Fruit fly (Drosophila melanogaster) whole organism, larva: Measurements from ENCODE around the gene jv.

Source experiments
- noc ChIP-seq: fragments of 200-800 bp; sonication (Bioruptor generic); optimal IDR thresholded peaks from 3 replicates; lab custom pipeline; 2019; ENCODE audit warnings: missing biosample characterization, mild to moderate bottlenecking, missing genetic modification characterization, moderate library complexity

The jv gene

DNA sequence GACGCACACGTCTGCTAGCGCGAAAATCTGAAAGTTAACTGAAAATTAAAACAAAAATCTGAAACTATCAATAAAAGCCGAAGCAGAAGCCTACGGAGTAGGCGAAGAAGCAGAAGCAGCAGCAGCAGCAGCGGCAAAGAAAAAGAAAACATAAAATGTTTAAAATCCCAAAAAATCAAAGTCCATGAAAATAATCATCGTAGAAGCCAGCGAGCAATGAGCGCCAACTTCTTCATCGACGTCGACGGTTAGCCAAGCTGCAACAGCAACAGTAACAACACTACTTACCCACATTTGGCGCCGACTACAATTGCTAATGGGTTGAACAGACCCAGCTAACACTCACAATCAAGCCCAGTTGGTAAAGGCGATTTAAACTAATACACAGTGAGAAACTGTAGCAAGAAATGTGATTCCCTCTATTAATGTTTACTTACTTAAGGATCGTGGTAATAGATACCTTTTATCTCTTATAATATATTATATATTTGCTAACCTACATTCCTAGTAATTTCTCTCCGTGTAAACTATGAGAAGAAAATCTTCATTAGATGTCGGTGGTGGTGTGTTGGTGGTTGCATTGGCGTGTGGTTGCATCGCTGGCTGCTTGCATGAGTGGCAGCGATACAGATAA lies at the start of gene jv:
Gene jv, minus strand, starts transcription at position 51 of the 634 bp plus-strand sequence.
- no peak for TF ChIP-seq noc (tag; lab: Kevin White, UChicago)

DNA sequence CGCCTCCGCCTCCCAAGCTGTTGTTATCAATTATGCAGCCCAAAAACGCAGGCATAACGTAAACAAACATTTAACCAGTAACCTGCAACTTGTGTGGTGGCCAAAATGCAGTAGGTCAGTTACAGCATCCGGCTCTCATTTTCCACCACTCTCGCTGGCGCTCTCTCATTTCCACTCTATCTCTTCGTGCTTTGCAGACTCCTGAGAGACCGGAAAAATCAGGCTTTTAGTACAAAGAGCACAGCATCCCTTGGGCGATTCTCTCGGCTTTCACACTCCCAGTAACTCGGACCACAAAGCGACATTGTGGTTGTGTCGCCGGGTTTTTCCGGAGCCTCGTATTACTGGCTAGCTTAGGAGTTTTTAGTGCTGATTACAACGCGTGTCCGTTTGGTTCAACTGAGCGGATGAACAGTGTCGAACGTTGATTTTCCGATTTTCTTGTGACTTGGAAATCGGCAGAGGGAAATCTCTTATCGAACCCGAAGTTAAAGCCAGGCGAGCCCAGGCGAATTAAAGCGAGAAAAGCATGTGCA lies 34.5 kb upstream of the jv start, which contains the start of gene GluRIA:
Gene GluRIA, plus strand, starts transcription at position 364 of the 536 bp plus-strand sequence.
- no peak for TF ChIP-seq noc (tag; lab: Kevin White, UChicago)

DNA sequence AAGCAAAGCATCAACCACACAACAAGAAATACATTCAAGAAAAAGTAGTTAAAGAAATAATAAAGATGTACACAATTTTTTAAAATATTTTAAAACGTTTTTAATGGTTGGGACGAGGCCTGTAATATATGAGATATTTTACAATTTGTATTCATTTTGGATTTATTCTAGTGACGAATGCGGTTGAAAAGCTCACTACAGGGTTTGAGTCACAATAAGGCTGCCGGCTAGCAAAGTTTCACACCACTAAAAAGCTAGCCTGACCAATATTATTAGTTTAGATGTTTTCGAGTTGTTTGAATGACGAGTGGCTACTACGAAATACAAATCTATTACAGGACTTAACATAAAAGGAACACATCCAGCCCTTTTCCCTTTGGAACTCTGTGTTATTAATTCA lies 29.8 kb upstream of the jv start:
- TF ChIP-seq noc (tag; lab: Kevin White, UChicago), result no peak

DNA sequence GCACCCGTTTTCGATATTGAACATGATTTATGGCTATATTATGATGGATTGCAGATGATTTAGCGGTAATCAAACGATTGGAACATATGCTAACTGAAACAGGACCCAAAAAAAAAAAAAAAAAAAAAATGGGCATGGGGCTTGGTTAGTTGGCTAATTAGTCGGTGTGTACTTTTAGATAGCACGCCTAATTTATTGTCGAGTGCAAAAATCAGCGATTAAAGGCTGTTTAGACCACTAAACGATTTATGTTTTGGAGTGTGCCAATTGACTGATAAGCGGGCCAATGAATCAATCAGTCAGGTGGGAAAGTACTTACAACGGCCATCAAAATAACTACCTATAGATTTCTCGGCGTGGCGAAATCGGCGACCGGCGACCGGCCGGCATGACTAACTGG lies 25.9 kb upstream of the jv start:
- TF ChIP-seq noc (tag; lab: Kevin White, UChicago), result peak; percentile 16

DNA sequence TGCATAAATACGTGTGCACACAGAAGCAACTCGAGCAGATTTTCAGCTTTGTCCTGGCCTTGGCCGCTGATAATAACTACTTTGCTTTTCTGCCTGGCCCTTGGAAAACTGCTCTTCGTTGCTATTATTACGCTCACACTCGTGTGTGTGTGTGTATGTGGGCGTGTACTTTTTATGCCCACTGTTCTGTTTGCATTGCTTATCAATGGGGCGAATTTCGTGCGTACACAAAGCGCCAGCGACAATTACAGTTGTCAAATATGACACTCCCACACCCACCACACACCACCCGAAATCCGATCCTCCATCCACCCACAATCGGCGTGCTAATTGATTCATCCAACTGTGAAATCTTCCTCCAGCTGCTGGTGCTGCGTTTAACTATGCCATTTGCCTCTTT lies 23.4 kb upstream of the jv start:
- no peak for TF ChIP-seq noc (tag; lab: Kevin White, UChicago)

DNA sequence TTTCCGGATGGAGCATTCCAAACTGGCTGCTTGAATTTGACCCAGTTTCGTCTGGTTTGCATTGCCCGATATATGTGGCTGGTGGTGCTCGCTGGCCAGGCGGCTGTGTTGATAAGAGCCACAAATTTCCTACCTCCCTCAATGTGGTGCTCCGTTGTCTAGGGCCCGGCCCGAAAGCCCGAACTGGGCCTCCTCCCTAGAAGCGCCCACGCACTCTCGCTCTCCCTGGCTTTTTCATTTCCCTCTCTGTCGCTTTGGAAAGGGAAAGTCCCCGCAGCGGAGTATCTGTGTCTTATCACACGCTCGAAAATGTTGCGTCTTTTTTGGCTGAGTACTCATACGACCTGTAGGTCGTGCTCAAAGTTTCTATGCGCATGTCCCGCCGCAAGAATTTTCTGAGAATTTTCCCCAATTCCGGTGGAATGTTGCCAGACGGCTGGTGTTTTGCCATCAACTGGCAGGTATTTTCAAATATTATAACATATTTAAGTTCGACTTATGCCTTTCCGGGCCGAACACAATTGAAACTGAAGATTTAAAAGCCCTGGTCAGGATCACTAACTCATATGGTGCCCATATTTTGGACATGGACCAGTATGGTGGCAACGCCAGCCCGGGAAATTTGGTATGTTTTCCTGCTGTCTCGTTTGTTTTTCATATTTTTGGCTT lies 19.7 kb upstream of the jv start, which contains the start of gene axed:
Gene axed, plus strand, starts transcription at position 442 of the 669 bp plus-strand sequence.
- TF ChIP-seq noc (tag; lab: Kevin White, UChicago), result no peak

DNA sequence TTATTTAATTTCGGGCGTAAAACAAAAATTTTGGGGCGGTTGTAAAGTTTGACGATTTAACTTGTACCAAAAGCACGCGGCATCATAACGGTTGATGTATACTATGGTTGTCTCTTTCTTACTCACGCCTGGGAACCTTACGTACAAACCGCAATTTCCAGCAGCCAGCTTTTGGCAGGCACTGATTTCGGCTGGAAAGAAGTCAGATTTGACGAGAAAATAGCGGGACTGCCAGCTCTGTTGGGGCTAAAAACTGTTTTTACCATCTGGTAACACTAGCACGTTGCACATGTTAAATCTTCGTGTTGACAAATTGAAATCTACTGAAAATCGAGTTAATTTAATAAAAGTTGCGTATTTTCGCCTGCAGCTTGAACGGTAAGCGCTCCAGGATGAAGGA lies 16.6 kb upstream of the jv start, which contains the start of gene zpg:
Gene zpg, minus strand, starts transcription at position 108 of the 400 bp plus-strand sequence.
- no peak for TF ChIP-seq noc (tag; lab: Kevin White, UChicago)

DNA sequence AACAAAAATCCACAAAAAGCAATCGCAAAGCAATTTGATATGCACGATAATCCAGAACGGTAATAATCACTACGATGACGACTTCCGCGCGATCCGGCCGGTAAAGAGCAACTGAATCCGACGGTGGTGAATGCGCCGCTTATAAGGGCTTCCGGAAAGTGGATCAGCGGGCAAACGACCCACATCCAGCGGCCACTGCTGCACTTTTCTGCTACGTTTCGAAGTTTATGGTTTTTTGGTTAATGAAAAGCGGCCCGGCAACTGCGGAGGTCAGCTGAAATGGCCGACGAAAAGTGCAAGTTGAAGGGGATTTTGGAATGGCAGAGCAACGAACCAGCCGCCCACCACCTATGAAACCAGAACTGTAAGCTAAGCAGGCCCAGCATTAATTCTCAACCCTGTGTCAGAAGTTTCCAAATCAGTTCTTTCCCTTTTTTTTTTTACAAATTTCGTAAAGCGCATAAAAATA lies 14.0 kb upstream of the jv start, which contains the start of the genes ndl and Rexo5:
Gene ndl, minus strand, starts transcription at position 101 of the 469 bp plus-strand sequence.
Gene Rexo5, plus strand, starts transcription at position 419 of the 469 bp plus-strand sequence.
- TF ChIP-seq noc (tag; lab: Kevin White, UChicago), result no peak

DNA sequence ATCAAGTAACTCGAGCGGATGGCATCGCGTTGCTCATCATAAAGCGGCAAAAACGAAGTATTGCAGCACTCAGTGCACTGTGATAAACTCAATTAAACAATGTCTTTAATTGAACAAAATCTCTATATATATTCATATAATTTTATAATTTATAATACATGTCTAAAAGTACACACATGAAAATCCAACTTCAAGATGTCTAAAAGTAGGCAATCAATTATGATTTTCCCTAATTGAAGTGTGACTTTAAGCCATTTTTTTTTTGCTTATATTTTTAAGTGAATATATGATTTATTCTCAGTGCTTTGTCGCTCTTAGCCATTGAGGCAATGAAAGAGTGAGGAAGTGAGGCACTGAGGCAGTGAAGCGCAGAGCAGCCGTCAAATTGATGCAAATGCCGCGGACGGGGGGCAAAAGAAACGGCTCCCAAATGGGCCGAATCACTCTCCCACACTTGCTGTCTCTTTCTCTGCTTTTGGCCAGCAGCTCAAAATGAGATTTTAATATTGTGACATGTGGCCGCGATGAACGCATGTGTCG lies 11.9 kb downstream of the jv start:
- TF ChIP-seq noc (tag; lab: Kevin White, UChicago), result no peak

DNA sequence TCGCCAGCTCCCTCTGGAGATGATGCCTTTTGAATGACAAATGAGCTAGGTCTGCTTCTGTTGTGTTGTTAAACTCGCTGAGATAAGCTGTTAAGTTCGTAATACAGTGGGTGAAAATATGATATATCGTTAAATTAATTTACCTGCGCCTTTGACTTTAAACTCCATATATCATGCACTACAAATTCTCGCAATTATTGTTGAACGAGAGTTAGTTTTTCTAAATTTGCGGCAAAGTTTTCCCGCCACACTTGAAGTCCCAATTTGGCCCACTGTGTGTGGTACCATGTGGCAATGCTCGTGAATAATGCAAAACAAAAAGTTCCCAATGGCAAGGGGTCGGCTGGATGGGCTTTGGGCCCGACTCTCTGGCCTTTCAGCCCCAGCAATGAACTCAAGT lies 12.6 kb downstream of the jv start:
- TF ChIP-seq noc (tag; lab: Kevin White, UChicago), result no peak

DNA sequence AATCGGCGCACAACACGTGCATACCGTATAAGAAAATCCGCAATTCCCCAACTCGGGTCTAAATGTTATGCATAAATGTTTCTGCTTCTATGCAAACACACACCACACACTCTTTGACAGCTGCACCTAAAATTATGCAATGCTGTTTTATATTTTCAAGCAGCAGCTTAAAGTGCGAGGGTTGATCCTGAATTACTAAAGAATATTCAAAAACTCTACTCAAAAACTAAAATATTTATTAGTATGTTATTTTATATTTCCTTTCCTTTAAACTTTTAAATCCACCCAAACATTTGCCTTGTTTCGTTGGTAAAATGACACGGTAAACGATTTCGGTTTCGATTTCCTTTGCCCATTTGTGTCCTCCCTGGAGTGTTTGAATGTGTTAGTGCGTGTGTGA lies 28.2 kb downstream of the jv start:
- no peak for TF ChIP-seq noc (tag; lab: Kevin White, UChicago)

DNA sequence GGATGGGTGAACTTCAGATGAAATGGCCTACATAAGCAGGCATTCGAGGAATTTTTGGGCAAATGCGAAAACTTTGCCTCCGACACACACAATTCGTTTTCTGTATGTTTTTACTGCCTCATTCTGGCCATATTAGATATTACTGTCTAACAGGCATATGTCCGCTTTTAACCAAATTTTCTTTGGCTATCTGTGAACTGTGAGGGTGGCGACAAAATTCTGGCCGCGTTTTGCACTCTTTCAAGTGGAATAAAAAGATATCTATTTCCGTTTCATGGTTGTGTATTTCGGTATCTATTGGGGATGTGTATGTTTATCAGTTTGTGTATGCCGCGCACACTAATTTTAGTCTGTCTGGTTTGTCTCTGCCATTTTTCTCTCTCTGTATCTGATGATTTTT lies 30.8 kb downstream of the jv start:
- TF ChIP-seq noc (tag; lab: Kevin White, UChicago), result no peak

DNA sequence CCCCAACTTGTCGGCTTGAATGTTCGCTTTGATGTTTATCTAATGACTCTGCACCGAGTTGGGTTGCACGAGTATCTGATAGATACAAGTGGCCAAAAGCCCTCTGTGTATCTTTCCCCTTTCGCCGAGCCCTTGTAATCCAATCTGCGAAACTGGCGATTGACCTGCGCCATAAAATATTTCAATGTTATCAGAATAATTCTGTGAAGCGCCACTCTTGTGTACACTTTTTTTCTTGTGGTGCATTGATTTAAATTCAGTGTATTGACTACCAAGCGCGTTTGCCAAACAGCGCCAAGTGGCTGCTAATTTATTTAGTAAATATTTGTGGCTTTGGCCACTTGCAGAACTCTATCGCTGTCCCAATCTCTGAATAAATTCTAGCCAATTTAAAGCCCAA lies 33.1 kb downstream of the jv start:
- TF ChIP-seq noc (tag; lab: Kevin White, UChicago), result peak; percentile 6

DNA sequence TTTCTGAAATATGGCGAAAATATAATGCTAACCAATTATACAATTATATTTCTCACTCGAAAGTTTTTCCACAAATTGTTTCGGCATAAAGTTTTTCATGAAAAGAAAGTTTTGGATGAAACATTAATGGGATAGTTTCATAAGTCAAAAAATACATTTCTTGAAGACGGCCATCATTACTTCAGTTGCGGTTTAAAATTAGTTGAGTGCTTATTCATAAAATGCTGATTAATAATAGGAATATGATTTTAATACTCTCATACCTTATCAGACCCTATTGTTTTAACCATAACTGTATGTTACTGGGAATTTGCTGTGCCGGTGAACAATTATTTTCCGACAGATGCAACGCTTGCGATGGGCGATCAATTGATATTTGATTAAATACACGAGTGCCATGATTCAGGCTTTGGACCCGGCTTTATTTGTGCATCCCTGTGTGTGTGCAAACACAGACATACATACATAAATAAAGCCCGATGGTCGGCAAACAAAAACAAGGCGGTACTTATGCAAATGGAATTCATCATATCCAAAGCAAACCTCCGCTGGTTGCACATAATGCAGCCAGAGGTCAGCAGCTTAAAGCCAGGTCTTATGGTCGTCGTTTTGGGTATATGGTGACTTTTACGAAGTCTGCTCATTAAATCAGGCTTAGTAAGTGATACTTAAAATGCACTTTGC lies 35.1 kb downstream of the jv start:
- TF ChIP-seq noc (tag; lab: Kevin White, UChicago), result no peak

DNA sequence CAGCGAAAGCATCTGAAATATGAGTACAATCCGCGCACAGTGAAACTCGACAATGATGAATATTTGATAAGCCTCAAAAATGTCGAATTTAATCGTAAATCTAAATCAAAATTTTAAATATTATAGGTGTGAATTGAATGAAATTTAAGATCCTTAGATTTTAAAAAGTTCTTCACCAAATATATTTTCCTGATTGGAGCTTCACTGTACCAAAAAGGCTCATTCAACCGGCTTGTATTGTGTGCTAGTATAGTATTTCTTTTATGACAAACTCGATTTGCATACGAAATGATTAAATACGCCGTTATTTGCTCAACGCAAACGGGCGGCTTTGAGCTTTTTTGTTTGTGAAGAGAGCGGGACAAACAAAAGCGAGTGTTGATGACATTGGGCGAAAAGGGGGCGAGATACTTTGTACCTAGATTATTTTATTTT lies 36.3 kb downstream of the jv start:
- peak; percentile 99 for TF ChIP-seq noc (tag; lab: Kevin White, UChicago)
